Fruit fly (Drosophila melanogaster) S2 (cell line): ENCODE measurements around the gene kairos.

Source experiments
- CG8478 ChIP-seq: fragments of >200 bp; optimal IDR thresholded peaks from 2 replicates; lab custom pipeline; 2018
- CTCF ChIP-seq, 2 experiments: fragments of >200 bp; optimal IDR thresholded peaks; 2 replicates each; lab custom pipeline; 2018

dm6 chrX:18385801-18386200, 29.8 kb upstream of the kairos start:
- TF ChIP-seq CG8478 (lab: Kevin White, UChicago) (no peak), CTCF (optimal IDR thresholded peaks at IDR 0.05; lab: Kevin White, UChicago) (no peak)
